Worm (Caenorhabditis elegans) whole organism, L1 larva: Measurements from ENCODE around the gene srh-300.

Experiments
- alr-1 ChIP-seq: fragments of 200-800 bp; sonication (Bioruptor generic); optimal IDR thresholded peaks from 2 replicates; lab custom pipeline; 2018; ENCODE audit warnings: borderline replicate concordance, mild to moderate bottlenecking, missing genetic modification characterization, missing compliant biosample characterization
- ceh-8 ChIP-seq: fragments of 200-800 bp; sonication (Bioruptor generic); optimal IDR thresholded peaks from 2 replicates; lab custom pipeline; 2018; ENCODE audit warnings: mild to moderate bottlenecking, missing genetic modification characterization, moderate library complexity, missing compliant biosample characterization
- ceh-82 ChIP-seq, 3 experiments: fragments of 150-350 bp in 1 of 3; sonication (generic microtip) in 2 of 3; optimal IDR thresholded peaks; 2 replicates each; lab custom pipeline; 2014 to 2017; ENCODE audit warnings: missing biosample characterization in 3 of 3, missing genetic modification characterization in 3 of 3
- dpl-1 ChIP-seq, 3 experiments: fragments of 150-350 bp in 2 of 3; sonication (generic microtip) in 1 of 3; optimal IDR thresholded peaks; 2 replicates each; lab custom pipeline; 2014 to 2017; ENCODE audit warnings: missing biosample characterization in 3 of 3, missing genetic modification characterization in 3 of 3, missing genetic modification reagents in 3 of 3
- dsc-1 ChIP-seq: sonication (generic microtip); optimal IDR thresholded peaks from 2 replicates; lab custom pipeline; 2016; ENCODE audit warnings: mild to moderate bottlenecking, missing genetic modification characterization, missing compliant biosample characterization
- egl-27 ChIP-seq, 2 experiments: fragments of 150-350 bp in 1 of 2; sonication (generic microtip); optimal IDR thresholded peaks; 3 replicates each; lab custom pipeline; 2017 to 2018; ENCODE audit warnings: missing biosample characterization in 2 of 2, missing genetic modification characterization in 2 of 2, missing genetic modification reagents in 2 of 2
- elt-3 ChIP-seq, 6 experiments: fragments of 150-350 bp in 1 of 6; sonication (generic microtip); optimal IDR thresholded peaks; 2 replicates each; lab custom pipeline; 2017 to 2018; ENCODE audit warnings: missing biosample characterization in 6 of 6, missing genetic modification characterization in 6 of 6, inconsistent platforms in 1 of 6
- fkh-8 ChIP-seq: sonication (generic microtip); optimal IDR thresholded peaks from 2 replicates; lab custom pipeline; 2016; ENCODE audit warnings: mild to moderate bottlenecking, missing genetic modification characterization, missing compliant biosample characterization
- nhr-11 ChIP-seq: fragments of 150-350 bp; optimal IDR thresholded peaks from 2 replicates; lab custom pipeline; 2014; ENCODE audit warnings: missing biosample characterization, missing genetic modification characterization
- nhr-12 ChIP-seq: sonication (generic microtip); optimal IDR thresholded peaks from 2 replicates; lab custom pipeline; 2017; ENCODE audit warnings: missing biosample characterization, missing genetic modification characterization
- swsn-7 ChIP-seq: sonication (generic microtip); optimal IDR thresholded peaks from 2 replicates; lab custom pipeline; 2016; ENCODE audit warnings: missing genetic modification characterization, missing compliant biosample characterization

ce11 chrV:17783542-17783941, 38.4 kb upstream of the srh-300 start, which contains the start of gene srab-12:
- TF ChIP-seq dpl-1 (GFP tag; optimal IDR thresholded peaks at IDR 0.05; lab: Kevin White, UChicago) = no peak
- no peak for TF ChIP-seq nhr-12 (tag; lab: Kevin White, UChicago)
- TF ChIP-seq egl-27 (tag; optimal IDR thresholded peaks at IDR 0.05; lab: Kevin White, UChicago) = no peak
- TF ChIP-seq alr-1 = no peak
- no peak for TF ChIP-seq fkh-8
- no peak for TF ChIP-seq dsc-1 (tag; lab: Kevin White, UChicago)
- no peak for TF ChIP-seq ceh-82 (tag; optimal IDR thresholded peaks at IDR 0.05; lab: Kevin White, UChicago)
- TF ChIP-seq ceh-8 = no peak
- no peak for TF ChIP-seq elt-3 (tag; optimal IDR thresholded peaks at IDR 0.05; lab: Kevin White, UChicago)
- no peak for TF ChIP-seq swsn-7
- no peak for TF ChIP-seq nhr-11 (tag; lab: Kevin White, UChicago)
